Fruit fly (Drosophila melanogaster): ENCODE data around the gene CG16721.
A peak's percentile ranks its signal among the peaks of the same experiment; 100 is the strongest.

CG16721 gene

DNA sequence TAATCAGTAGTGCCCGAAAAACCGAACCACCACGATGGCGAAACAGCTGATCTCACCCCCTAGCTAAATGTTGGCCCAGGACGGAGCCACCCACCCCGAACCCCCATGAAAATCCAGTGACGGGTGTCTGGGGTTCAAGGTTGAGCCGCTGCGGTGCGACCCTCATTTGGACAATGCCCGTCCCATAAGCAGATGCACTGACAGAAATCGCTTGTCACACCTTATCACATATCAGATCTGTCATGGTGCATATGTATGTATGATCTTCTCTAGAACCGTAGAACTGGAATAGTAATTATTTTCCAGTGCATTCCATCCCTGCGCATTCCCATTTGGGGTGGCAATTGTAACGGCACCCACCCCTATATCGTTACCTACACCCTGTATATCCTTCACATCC is 9.3 kb downstream of the CG16721 start (continued):
- TF ChIP-seq HmgD (GFP tag; optimal IDR thresholded peaks at IDR 0.05) (no peak), hkb (optimal IDR thresholded peaks at IDR 0.05) (no peak), hkb (GFP tag; IDR thresholded peaks at IDR 0.05) (0 out of 2 replicates have a peak, but pooled peaks have one; percentile 34), phol (tag; optimal IDR thresholded peaks at IDR 0.05) (peak; percentile 17), chif (GFP tag; optimal IDR thresholded peaks at IDR 0.05) (peak in 1 of 2 experiments; percentile 13), chm (GFP tag; IDR thresholded peaks at IDR 0.05) (peak; percentile 61; the same call in 1 of the 2 replicates), CG12659 (GFP tag; optimal IDR thresholded peaks at IDR 0.05) (peak; percentile 12), CG4730 (GFP tag; IDR thresholded peaks at IDR 0.05) (0 out of 2 replicates have a peak, but pooled peaks have one; percentile 21), bowl (GFP tag; IDR thresholded peaks at IDR 0.05) (no peak), Atf6 (GFP tag; IDR thresholded peaks at IDR 0.05) (no peak), Rx (GFP tag; IDR thresholded peaks at IDR 0.05) (no peak), CG12299 (tag; optimal IDR thresholded peaks at IDR 0.05) (no peak), oc (tag; optimal IDR thresholded peaks at IDR 0.05) (peak; percentile 52), CG9817 (tag; optimal IDR thresholded peaks at IDR 0.05) (peak; percentile 2), CG7357 (GFP tag; IDR thresholded peaks at IDR 0.05) (no peak), abd-A (tag; optimal IDR thresholded peaks at IDR 0.05) (peak; percentile 54), mld (GFP tag; IDR thresholded peaks at IDR 0.05; ENCODE audit: partially characterized antibody) (no peak), Doc3 (GFP tag; IDR thresholded peaks at IDR 0.05; ENCODE audit: partially characterized antibody) (no peak), ind (GFP tag; optimal IDR thresholded peaks at IDR 0.05) (peak; percentile 7), CG10431 (GFP tag; optimal IDR thresholded peaks at IDR 0.05) (no peak), CG8924 (tag; optimal IDR thresholded peaks at IDR 0.05) (peak; percentile 36), CG11247 (GFP tag; IDR thresholded peaks at IDR 0.05) (no peak), CG34422 (GFP tag; IDR thresholded peaks at IDR 0.05) (0 out of 3 replicates have a peak, but pooled peaks have one; percentile 42), CG17829 (tag; optimal IDR thresholded peaks at IDR 0.05) (peak; percentile 50), Spps (tag; optimal IDR thresholded peaks at IDR 0.05) (no peak), Trl (optimal IDR thresholded peaks at IDR 0.05) (no peak), Trl (GFP tag; optimal IDR thresholded peaks at IDR 0.05) (no peak), trem (tag; optimal IDR thresholded peaks at IDR 0.05) (no peak), CG7745 (tag; optimal IDR thresholded peaks at IDR 0.05) (no peak), amos (GFP tag; IDR thresholded peaks at IDR 0.05; ENCODE audit: partially characterized antibody) (no peak), CG17186 (GFP tag; optimal IDR thresholded peaks at IDR 0.05) (no peak), CG15011 (GFP tag; optimal IDR thresholded peaks at IDR 0.05) (no peak), CG10209 (GFP tag; optimal IDR thresholded peaks at IDR 0.05) (no peak), CG12769 (tag; optimal IDR thresholded peaks at IDR 0.05) (peak; percentile 42), Stat92E (GFP tag; optimal IDR thresholded peaks at IDR 0.05) (no peak), Fer1 (GFP tag; optimal IDR thresholded peaks at IDR 0.05) (peak; percentile 2), CG1603 (tag; optimal IDR thresholded peaks at IDR 0.05) (peak; percentile 63), CG6765 (GFP tag; optimal IDR thresholded peaks at IDR 0.05) (no peak), p53 (GFP tag; optimal IDR thresholded peaks at IDR 0.05) (no peak), ewg (GFP tag; optimal IDR thresholded peaks at IDR 0.05) (peak; percentile 52), Adf1 (GFP tag; IDR thresholded peaks at IDR 0.05) (no peak), CG12236 (GFP tag; optimal IDR thresholded peaks at IDR 0.05) (no peak), Gug (GFP tag; IDR thresholded peaks at IDR 0.05) (no peak), TFAM (GFP tag; optimal IDR thresholded peaks at IDR 0.05) (no peak), seq (GFP tag; IDR thresholded peaks at IDR 0.05) (peak; percentile 70), CG2202 (tag; optimal IDR thresholded peaks at IDR 0.05) (no peak), CG11504 (tag; optimal IDR thresholded peaks at IDR 0.05) (peak; percentile 42), grn (GFP tag; optimal IDR thresholded peaks at IDR 0.05) (peak; percentile 0), Hey (tag; optimal IDR thresholded peaks at IDR 0.05) (peak; percentile 54), CG2678 (tag; optimal IDR thresholded peaks at IDR 0.05) (peak; percentile 25), CG8290 (GFP tag; optimal IDR thresholded peaks at IDR 0.05) (no peak), CG8290 (tag; optimal IDR thresholded peaks at IDR 0.05) (peak in 1 of 2 experiments; percentile 51)
